Fruit fly (Drosophila melanogaster) whole organism, wandering third instar larva: ENCODE data around the gene Iyd.
A peak's percentile ranks its signal among the peaks of the same experiment; 100 is the strongest.

Experiments
- Abd-B ChIP-seq: fragments of >200 bp; optimal IDR thresholded peaks from 2 replicates; lab custom pipeline; 2017; ENCODE audit warnings: missing biosample characterization, missing genetic modification characterization
- CG32264 ChIP-seq: fragments of 200-800 bp; sonication (Bioruptor generic); optimal IDR thresholded peaks from 2 replicates; lab custom pipeline; 2016; ENCODE audit warnings: missing biosample characterization, missing genetic modification characterization
- CG9705 ChIP-seq: fragments of 200-800 bp; sonication (Bioruptor generic); optimal IDR thresholded peaks from 2 replicates; lab custom pipeline; 2018; ENCODE audit warnings: missing biosample characterization, mild to moderate bottlenecking, missing genetic modification characterization
- CrebA ChIP-seq: fragments of 200-800 bp; sonication (Bioruptor generic); optimal IDR thresholded peaks from 2 replicates; lab custom pipeline; 2016; ENCODE audit warnings: missing biosample characterization, mild to moderate bottlenecking, missing genetic modification characterization, borderline replicate concordance
- Dfd ChIP-seq: fragments of >200 bp; optimal IDR thresholded peaks from 2 replicates; lab custom pipeline; 2017; ENCODE audit warnings: missing biosample characterization, missing genetic modification characterization
- Dif ChIP-seq: fragments of 200-275, 200-300 bp; sonication (Bioruptor generic); optimal IDR thresholded peaks from 2 replicates; lab custom pipeline; 2018; ENCODE audit warnings: missing biosample characterization, missing genetic modification characterization; ENCODE audit not compliant: partially characterized antibody
- GATAd ChIP-seq: sonication (Bioruptor generic); optimal IDR thresholded peaks from 2 replicates; lab custom pipeline; 2016; ENCODE audit warnings: missing biosample characterization, missing genetic modification characterization
- HLH106 ChIP-seq: fragments of 200-800 bp; optimal IDR thresholded peaks from 3 replicates; lab custom pipeline; 2019; ENCODE audit warnings: missing biosample characterization, mild to moderate bottlenecking, missing genetic modification characterization, moderate library complexity
- Hnf4 ChIP-seq: fragments of 200-800 bp; sonication (Bioruptor generic); optimal IDR thresholded peaks from 2 replicates; lab custom pipeline; 2016; ENCODE audit warnings: missing biosample characterization, mild to moderate bottlenecking, missing genetic modification characterization
- Hr78 ChIP-seq: fragments of >200 bp; optimal IDR thresholded peaks from 2 replicates; lab custom pipeline; 2017; ENCODE audit warnings: missing biosample characterization, missing genetic modification characterization
- Hr83 ChIP-seq: fragments of 200-300 bp; sonication (Bioruptor generic); optimal IDR thresholded peaks from 2 replicates; lab custom pipeline; 2016; ENCODE audit warnings: missing biosample characterization, mild to moderate bottlenecking, missing genetic modification characterization, moderate library complexity; ENCODE audit not compliant: poor library complexity, severe bottlenecking
- Jra ChIP-seq: sonication (Bioruptor generic); optimal IDR thresholded peaks from 2 replicates; lab custom pipeline; 2016; ENCODE audit warnings: missing biosample characterization, missing genetic modification characterization
- Mio ChIP-seq: sonication (Bioruptor generic); optimal IDR thresholded peaks from 2 replicates; lab custom pipeline; 2016; ENCODE audit warnings: missing biosample characterization, missing genetic modification characterization
- Myc ChIP-seq: fragments of >200 bp; optimal IDR thresholded peaks from 2 replicates; lab custom pipeline; 2017
- N ChIP-seq: fragments of >200 bp; optimal IDR thresholded peaks from 2 replicates; lab custom pipeline; 2018; ENCODE audit warnings: missing biosample characterization, missing external identifiers, missing genetic modification characterization
- OdsH ChIP-seq: fragments of 200-800 bp; sonication (Bioruptor generic); optimal IDR thresholded peaks from 2 replicates; lab custom pipeline; 2016; ENCODE audit warnings: missing biosample characterization, mild to moderate bottlenecking, missing genetic modification characterization
- Rel ChIP-seq, 2 experiments: fragments of 200-800 bp; sonication (Bioruptor generic) in 1 of 2; optimal IDR thresholded peaks; 2 replicates in 1 of 2; 3 replicates in 1 of 2; lab custom pipeline; 2016 to 2019; ENCODE audit warnings: mild to moderate bottlenecking in 2 of 2, missing biosample characterization in 2 of 2, missing genetic modification characterization in 2 of 2, moderate library complexity in 1 of 2
- Sp1 ChIP-seq: fragments of 200-800 bp; sonication (Bioruptor generic); optimal IDR thresholded peaks from 3 replicates; lab custom pipeline; 2019; ENCODE audit warnings: missing biosample characterization, mild to moderate bottlenecking, missing genetic modification characterization, moderate library complexity
- Vsx2 ChIP-seq: fragments of 200-300, 225-300 bp; sonication (Bioruptor generic); optimal IDR thresholded peaks from 2 replicates; lab custom pipeline; 2018; ENCODE audit warnings: missing biosample characterization, missing genetic modification characterization; ENCODE audit not compliant: partially characterized antibody
- br ChIP-seq: fragments of 200-800 bp; sonication (Bioruptor generic); optimal IDR thresholded peaks from 2 replicates; lab custom pipeline; 2016; ENCODE audit warnings: missing biosample characterization, missing genetic modification characterization
- brk ChIP-seq: fragments of 200-800 bp; sonication (Bioruptor generic); optimal IDR thresholded peaks from 2 replicates; lab custom pipeline; 2016; ENCODE audit warnings: missing biosample characterization, mild to moderate bottlenecking, missing genetic modification characterization
- dl ChIP-seq, 2 experiments: fragments of 175-275, 200-275 bp in 1 of 2; fragments of 200-275 bp in 1 of 2; sonication (Bioruptor generic); optimal IDR thresholded peaks; lab custom pipeline; 2018; ENCODE audit warnings: mild to moderate bottlenecking in 2 of 2, missing biosample characterization in 2 of 2, missing genetic modification characterization in 2 of 2, moderate library complexity in 2 of 2; ENCODE audit not compliant: partially characterized antibody in 2 of 2, insufficient read depth in 1 of 2
- dmrt93B ChIP-seq: fragments of 200-800 bp; sonication (Bioruptor generic); optimal IDR thresholded peaks from 2 replicates; lab custom pipeline; 2018; ENCODE audit warnings: missing biosample characterization, mild to moderate bottlenecking, missing genetic modification characterization
- dsf ChIP-seq: sonication (Bioruptor generic); optimal IDR thresholded peaks from 2 replicates; lab custom pipeline; 2016; ENCODE audit warnings: missing biosample characterization, missing genetic modification characterization, borderline replicate concordance
- ey ChIP-seq: fragments of 200-800 bp; sonication (Bioruptor generic); optimal IDR thresholded peaks from 2 replicates; lab custom pipeline; 2016; ENCODE audit warnings: missing biosample characterization, missing genetic modification characterization
- foxo ChIP-seq, 2 experiments: fragments of 200-800 bp; sonication (Bioruptor generic); optimal IDR thresholded peaks; 2 replicates in 1 of 2; 3 replicates in 1 of 2; lab custom pipeline; 2016 to 2017; ENCODE audit warnings: missing biosample characterization in 2 of 2, missing genetic modification characterization in 2 of 2
- fru ChIP-seq: fragments of 200-800 bp; sonication (Bioruptor generic); optimal IDR thresholded peaks from 3 replicates; lab custom pipeline; 2016; ENCODE audit warnings: missing biosample characterization, mild to moderate bottlenecking, missing genetic modification characterization
- h ChIP-seq: fragments of 200-800 bp; sonication (Bioruptor generic); optimal IDR thresholded peaks from 3 replicates; lab custom pipeline; 2016; ENCODE audit warnings: missing biosample characterization, mild to moderate bottlenecking, missing genetic modification characterization
- jim ChIP-seq: fragments of 175-275, 200-325 bp; sonication (Bioruptor generic); optimal IDR thresholded peaks from 2 replicates; lab custom pipeline; 2016; ENCODE audit warnings: missing biosample characterization, mild to moderate bottlenecking, missing genetic modification characterization
- lola ChIP-seq: fragments of >200 bp; optimal IDR thresholded peaks from 2 replicates; lab custom pipeline; 2017; ENCODE audit warnings: missing biosample characterization, missing genetic modification characterization
- pan ChIP-seq: fragments of >200 bp; optimal IDR thresholded peaks from 2 replicates; lab custom pipeline; 2017
- psq ChIP-seq: fragments of 200-800 bp; sonication (Bioruptor generic); optimal IDR thresholded peaks from 3 replicates; lab custom pipeline; 2017; ENCODE audit warnings: missing biosample characterization, mild to moderate bottlenecking, missing genetic modification characterization, moderate library complexity
- rgr ChIP-seq: fragments of 200-800 bp; sonication (Bioruptor generic); optimal IDR thresholded peaks from 3 replicates; lab custom pipeline; 2016; ENCODE audit warnings: missing biosample characterization, mild to moderate bottlenecking, missing genetic modification characterization
- sage ChIP-seq: fragments of 200-800 bp; sonication (Bioruptor generic); optimal IDR thresholded peaks from 2 replicates; lab custom pipeline; 2016; ENCODE audit warnings: missing biosample characterization, mild to moderate bottlenecking, missing genetic modification characterization
- sv ChIP-seq: fragments of 200-800 bp; sonication (Bioruptor generic); optimal IDR thresholded peaks from 3 replicates; lab custom pipeline; 2016; ENCODE audit warnings: missing biosample characterization, missing genetic modification characterization
- tai ChIP-seq: sonication (Bioruptor generic); optimal IDR thresholded peaks from 2 replicates; lab custom pipeline; 2016; ENCODE audit warnings: missing biosample characterization, missing genetic modification characterization
- usp ChIP-seq: fragments of >200 bp; optimal IDR thresholded peaks from 2 replicates; lab custom pipeline; 2017; ENCODE audit warnings: missing biosample characterization, missing genetic modification characterization
- woc ChIP-seq: sonication (Bioruptor generic); optimal IDR thresholded peaks from 2 replicates; lab custom pipeline; 2016; ENCODE audit warnings: missing biosample characterization, mild to moderate bottlenecking, missing genetic modification characterization

The Iyd gene

DNA sequence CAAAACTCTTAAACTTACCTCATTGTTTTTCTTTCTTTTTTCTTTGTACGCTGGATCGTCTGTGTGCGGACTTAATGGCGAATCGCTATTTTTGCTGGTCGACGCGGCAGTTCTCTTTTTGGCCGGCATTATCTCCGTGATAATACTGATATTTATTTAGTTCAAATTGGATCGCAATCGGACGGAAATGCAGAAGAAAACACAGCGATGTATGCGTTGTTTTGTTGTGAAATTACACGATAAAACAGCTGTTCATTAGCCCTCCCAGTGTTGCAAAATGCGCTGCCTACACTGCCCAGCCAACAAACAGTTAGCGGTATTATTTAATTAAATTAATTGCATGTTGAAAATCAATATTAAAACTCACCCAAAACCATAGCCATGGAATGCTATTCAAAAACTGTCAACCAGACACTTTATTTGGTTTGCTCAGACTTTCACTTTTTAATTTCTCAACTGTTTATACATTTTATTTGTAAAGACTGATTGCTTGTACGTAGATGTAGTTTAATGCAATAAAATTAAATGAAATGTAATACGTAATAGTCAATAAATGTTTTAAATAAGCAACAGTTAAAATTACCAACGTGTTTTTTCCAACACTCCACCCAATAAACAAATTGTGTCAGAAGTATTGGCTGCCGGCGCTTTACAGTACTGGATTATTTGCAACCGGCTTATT, 2.1 kb upstream of the Iyd start, which contains the start of the genes Irbp18 and APP-BP1:
TSS of gene Irbp18 (minus strand) at position 205 of the 682 bp plus-strand sequence.
TSS of gene APP-BP1 (plus strand) at position 431 of the 682 bp plus-strand sequence.
- TF ChIP-seq Hnf4 (GFP tag; lab: Kevin White, UChicago) (peak; percentile 92), Dif (GFP tag; lab: Kevin White, UChicago) (no peak), tai (GFP tag; lab: Kevin White, UChicago) (peak; percentile 93), Hr78 (no peak), HLH106 (tag; lab: Kevin White, UChicago) (peak; percentile 92), Jra (peak; percentile 93), dl (GFP tag; optimal IDR thresholded peaks at IDR 0.05; lab: Kevin White, UChicago; ENCODE audit: insufficient read depth in 1 of 2, partially characterized antibody in 2 of 2) (no peak), CrebA (GFP tag; lab: Kevin White, UChicago) (no peak), woc (peak; percentile 89), dsf (GFP tag; lab: Kevin White, UChicago) (peak; percentile 80), Abd-B (GFP tag; lab: Kevin White, UChicago) (no peak), jim (no peak), sv (GFP tag; lab: Kevin White, UChicago) (peak; percentile 97), GATAd (GFP tag; lab: Kevin White, UChicago) (peak; percentile 81), CG9705 (GFP tag; lab: Kevin White, UChicago) (peak; percentile 85), rgr (GFP tag; lab: Kevin White, UChicago) (peak; percentile 95), usp (GFP tag; lab: Kevin White, UChicago) (no peak), ey (peak; percentile 95), Rel (GFP tag; optimal IDR thresholded peaks at IDR 0.05; lab: Kevin White, UChicago) (peak; percentile 70), Rel (tag; optimal IDR thresholded peaks at IDR 0.05; lab: Kevin White, UChicago) (peak; percentile 71), h (peak; percentile 96), OdsH (peak; percentile 94), psq (GFP tag; lab: Kevin White, UChicago) (peak; percentile 91), sage (GFP tag; lab: Kevin White, UChicago) (peak; percentile 87), Dfd (GFP tag; lab: Kevin White, UChicago) (no peak), br (GFP tag; lab: Kevin White, UChicago) (peak; percentile 95), Hr83 (GFP tag; lab: Kevin White, UChicago) (peak; percentile 82), dmrt93B (GFP tag; lab: Kevin White, UChicago) (peak; percentile 86), pan (lab: Kevin White, UChicago) (no peak), fru (GFP tag; lab: Kevin White, UChicago) (peak; percentile 96), N (no peak), brk (GFP tag; lab: Kevin White, UChicago) (peak; percentile 88), Mio (GFP tag; lab: Kevin White, UChicago) (peak; percentile 39), CG32264 (GFP tag; lab: Kevin White, UChicago) (peak; percentile 88), Vsx2 (no peak), Sp1 (GFP tag; lab: Kevin White, UChicago) (peak; percentile 93), lola (GFP tag; lab: Kevin White, UChicago) (no peak), foxo (GFP tag; optimal IDR thresholded peaks at IDR 0.05; lab: Kevin White, UChicago) (peak; percentile 79 to 96), Myc (peak; percentile 47)
- TF ChIP-seq, all 38 proteins: peak for 26

DNA sequence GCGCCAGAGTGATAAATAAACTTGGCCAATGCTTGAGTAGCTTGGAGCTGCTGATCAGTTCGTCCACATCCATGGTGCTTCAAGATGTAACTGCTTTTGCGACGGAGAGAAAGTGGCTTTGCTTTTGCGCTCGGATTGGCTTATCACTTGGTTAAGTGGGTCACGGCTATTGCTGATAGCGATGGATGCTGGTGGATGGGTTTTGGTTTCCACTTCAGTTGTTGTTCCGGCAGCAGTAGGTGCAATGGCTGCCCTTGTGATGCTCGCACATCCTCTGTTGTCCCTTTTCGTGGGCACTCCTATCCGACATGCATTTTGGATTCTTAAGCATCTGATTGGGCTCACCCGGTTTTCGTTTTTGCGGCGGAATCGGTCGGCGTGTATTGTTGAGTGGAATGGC, 1.8 kb downstream of the Iyd start:
- TF ChIP-seq br (GFP tag; lab: Kevin White, UChicago) (no peak), CrebA (GFP tag; lab: Kevin White, UChicago) (no peak), rgr (GFP tag; lab: Kevin White, UChicago) (no peak), foxo (GFP tag; optimal IDR thresholded peaks at IDR 0.05; lab: Kevin White, UChicago) (no peak), lola (GFP tag; lab: Kevin White, UChicago) (no peak), woc (no peak), Jra (no peak), psq (GFP tag; lab: Kevin White, UChicago) (no peak), ey (no peak), Vsx2 (no peak), Rel (GFP tag; optimal IDR thresholded peaks at IDR 0.05; lab: Kevin White, UChicago) (no peak), Rel (tag; optimal IDR thresholded peaks at IDR 0.05; lab: Kevin White, UChicago) (no peak), pan (lab: Kevin White, UChicago) (no peak), Hnf4 (GFP tag; lab: Kevin White, UChicago) (no peak), CG9705 (GFP tag; lab: Kevin White, UChicago) (no peak), Mio (GFP tag; lab: Kevin White, UChicago) (no peak), jim (no peak), CG32264 (GFP tag; lab: Kevin White, UChicago) (no peak)
- TF ChIP-seq, all 38 proteins: peak for 0
